Worm (Caenorhabditis elegans) whole organism, mixed stage, embryonic: ENCODE measurements around the gene eelo-1.

Source experiments
- bed-3 ChIP-seq: fragments of 200-800 bp; sonication (Bioruptor generic); optimal IDR thresholded peaks from 3 replicates; lab custom pipeline; 2018; ENCODE audit warnings: mild to moderate bottlenecking, missing genetic modification characterization, moderate library complexity, missing compliant biosample characterization
- ces-1 ChIP-seq: fragments of 150-350 bp; optimal IDR thresholded peaks from 2 replicates; lab custom pipeline; 2014; ENCODE audit warnings: missing biosample characterization, missing genetic modification reagents, missing genetic modification characterization
- lsy-2 ChIP-seq: fragments of 150-350 bp; optimal IDR thresholded peaks from 2 replicates; lab custom pipeline; 2014; ENCODE audit warnings: missing biosample characterization, missing genetic modification characterization
- nhr-237 ChIP-seq: fragments of 150-350 bp; optimal IDR thresholded peaks from 2 replicates; lab custom pipeline; 2014; ENCODE audit warnings: missing biosample characterization, missing genetic modification characterization
- nhr-28 ChIP-seq: fragments of 150-350 bp; optimal IDR thresholded peaks from 2 replicates; lab custom pipeline; 2014; ENCODE audit warnings: missing biosample characterization, missing genetic modification characterization
- snpc-4 ChIP-seq: fragments of 150-350 bp; optimal IDR thresholded peaks from 2 replicates; lab custom pipeline; 2014; ENCODE audit warnings: missing biosample characterization, missing genetic modification characterization
- sptf-1 ChIP-seq: sonication (generic microtip); optimal IDR thresholded peaks from 2 replicates; lab custom pipeline; 2017; ENCODE audit warnings: mild to moderate bottlenecking, missing genetic modification characterization, moderate library complexity, missing compliant biosample characterization

ce11 chrIII:1579001-1579400 is 20.7 kb upstream of the eelo-1 start:
- TF ChIP-seq nhr-237 (no peak), lsy-2 (tag; lab: Kevin White, UChicago) (no peak), snpc-4 (no peak), ces-1 (GFP tag; lab: Kevin White, UChicago) (no peak), nhr-28 (no peak), sptf-1 (tag; lab: Kevin White, UChicago) (no peak), bed-3 (no peak)
